Worm (Caenorhabditis elegans) whole organism, L3 larva: ENCODE measurements around the gene F32D8.12.

Experiments
- R02D3.7 ChIP-seq: fragments of 150-350 bp; optimal IDR thresholded peaks from 2 replicates; lab custom pipeline; 2014; ENCODE audit warnings: missing biosample characterization, missing genetic modification characterization
- ZK546.5 ChIP-seq: sonication (generic microtip); optimal IDR thresholded peaks from 2 replicates; lab custom pipeline; 2017; ENCODE audit warnings: missing biosample characterization, missing genetic modification characterization
- aly-2 ChIP-seq: fragments of 150-350 bp; optimal IDR thresholded peaks from 2 replicates; lab custom pipeline; 2014; ENCODE audit warnings: missing biosample characterization, missing genetic modification characterization
- ama-1 ChIP-seq: fragments of 150-350 bp; optimal IDR thresholded peaks from 2 replicates; lab custom pipeline; 2018
- ceh-16 ChIP-seq: sonication (generic microtip); optimal IDR thresholded peaks from 2 replicates; lab custom pipeline; 2017; ENCODE audit warnings: missing biosample characterization, missing genetic modification characterization
- ceh-28 ChIP-seq: fragments of 150-350 bp; optimal IDR thresholded peaks from 2 replicates; lab custom pipeline; 2014; ENCODE audit warnings: missing biosample characterization, missing genetic modification reagents, missing genetic modification characterization
- daf-12 ChIP-seq: fragments of 150-350 bp; optimal IDR thresholded peaks from 2 replicates; lab custom pipeline; 2014; ENCODE audit warnings: missing biosample characterization, missing genetic modification reagents, missing genetic modification characterization
- egl-27 ChIP-seq: sonication (generic microtip); optimal IDR thresholded peaks from 4 replicates; lab custom pipeline; 2017; ENCODE audit warnings: missing biosample characterization, missing genetic modification reagents, missing genetic modification characterization
- egl-5 ChIP-seq: fragments of 150-350 bp; optimal IDR thresholded peaks from 2 replicates; lab custom pipeline; 2017; ENCODE audit warnings: missing biosample characterization, missing genetic modification reagents, missing genetic modification characterization, inconsistent platforms
- elt-1 ChIP-seq: fragments of 150-350 bp; optimal IDR thresholded peaks from 2 replicates; lab custom pipeline; 2014; ENCODE audit warnings: missing biosample characterization, missing genetic modification characterization
- elt-2 ChIP-seq: sonication (generic microtip); optimal IDR thresholded peaks from 2 replicates; lab custom pipeline; 2016; ENCODE audit warnings: missing genetic modification reagents, mild to moderate bottlenecking, missing genetic modification characterization, missing compliant biosample characterization
- elt-3 ChIP-seq, 3 experiments: fragments of 150-350 bp in 1 of 3; sonication (generic microtip) in 2 of 3; optimal IDR thresholded peaks; 2 replicates in 2 of 3; 4 replicates in 1 of 3; lab custom pipeline; 2014 to 2017; ENCODE audit warnings: missing biosample characterization in 3 of 3, missing genetic modification characterization in 3 of 3
- eor-1 ChIP-seq, 2 experiments: fragments of 150-350 bp; optimal IDR thresholded peaks; 2 replicates each; lab custom pipeline; 2014 to 2018; ENCODE audit warnings: missing biosample characterization in 2 of 2, missing genetic modification characterization in 2 of 2
- fkh-10 ChIP-seq: sonication (generic microtip); optimal IDR thresholded peaks from 2 replicates; lab custom pipeline; 2017; ENCODE audit warnings: missing biosample characterization, missing genetic modification reagents, missing genetic modification characterization
- fos-1 ChIP-seq: fragments of 150-350 bp; optimal IDR thresholded peaks from 2 replicates; lab custom pipeline; 2014; ENCODE audit warnings: missing biosample characterization, missing genetic modification characterization
- hmg-11 ChIP-seq: sonication (generic microtip); optimal IDR thresholded peaks from 2 replicates; lab custom pipeline; 2016; ENCODE audit warnings: missing genetic modification characterization, missing compliant biosample characterization
- jun-1 ChIP-seq: fragments of 150-350 bp; optimal IDR thresholded peaks from 2 replicates; lab custom pipeline; 2014; ENCODE audit warnings: missing biosample characterization, missing genetic modification reagents, missing genetic modification characterization
- lin-39 ChIP-seq: fragments of 150-350 bp; optimal IDR thresholded peaks from 2 replicates; lab custom pipeline; 2018; ENCODE audit warnings: missing biosample characterization, missing genetic modification reagents, missing genetic modification characterization
- lsy-12 ChIP-seq: sonication (generic microtip); optimal IDR thresholded peaks from 2 replicates; lab custom pipeline; 2016; ENCODE audit warnings: mild to moderate bottlenecking, missing genetic modification characterization, missing compliant biosample characterization
- mdl-1 ChIP-seq: fragments of 150-350 bp; optimal IDR thresholded peaks from 2 replicates; lab custom pipeline; 2014; ENCODE audit warnings: missing biosample characterization, missing genetic modification characterization
- mml-1 ChIP-seq: fragments of 150-350 bp; sonication (generic microtip); optimal IDR thresholded peaks from 3 replicates; lab custom pipeline; 2014; ENCODE audit warnings: missing biosample characterization, missing genetic modification characterization
- nfya-1 ChIP-seq: sonication (generic microtip); optimal IDR thresholded peaks from 2 replicates; lab custom pipeline; 2017; ENCODE audit warnings: missing genetic modification characterization, mild to moderate bottlenecking, missing compliant biosample characterization, antibody characterized with exemption, moderate library complexity; ENCODE audit not compliant: insufficient read depth
- nhr-23 ChIP-seq: fragments of 150-350 bp; optimal IDR thresholded peaks from 2 replicates; lab custom pipeline; 2014; ENCODE audit warnings: missing biosample characterization, missing genetic modification reagents, missing genetic modification characterization
- nhr-237 ChIP-seq: fragments of 150-350 bp; optimal IDR thresholded peaks from 2 replicates; lab custom pipeline; 2014; ENCODE audit warnings: missing biosample characterization, missing genetic modification characterization
- nhr-25 ChIP-seq: sonication (generic microtip); optimal IDR thresholded peaks from 2 replicates; lab custom pipeline; 2017; ENCODE audit warnings: missing biosample characterization, missing genetic modification characterization
- nhr-28 ChIP-seq: fragments of 150-350 bp; optimal IDR thresholded peaks from 2 replicates; lab custom pipeline; 2014; ENCODE audit warnings: missing biosample characterization, missing genetic modification characterization
- nhr-43 ChIP-seq: sonication (generic microtip); optimal IDR thresholded peaks from 2 replicates; lab custom pipeline; 2016; ENCODE audit warnings: mild to moderate bottlenecking, missing genetic modification characterization, missing compliant biosample characterization; ENCODE audit not compliant: poor library complexity, severe bottlenecking
- nhr-76 ChIP-seq: fragments of 150-350 bp; sonication (generic microtip); optimal IDR thresholded peaks from 5 replicates; lab custom pipeline; 2014; ENCODE audit warnings: missing biosample characterization, missing genetic modification characterization
- nhr-77 ChIP-seq: fragments of 150-350 bp; optimal IDR thresholded peaks from 2 replicates; lab custom pipeline; 2014; ENCODE audit warnings: missing biosample characterization, missing genetic modification characterization
- pha-4 ChIP-seq: fragments of 150-350 bp; optimal IDR thresholded peaks from 2 replicates; lab custom pipeline; 2014; ENCODE audit warnings: missing biosample characterization, missing genetic modification reagents, missing genetic modification characterization
- pqm-1 ChIP-seq: fragments of 150-350 bp; optimal IDR thresholded peaks from 2 replicates; lab custom pipeline; 2017; ENCODE audit warnings: missing biosample characterization, missing genetic modification characterization, inconsistent platforms
- sea-2 ChIP-seq: fragments of 150-350 bp; sonication (generic microtip); optimal IDR thresholded peaks from 4 replicates; lab custom pipeline; 2014; ENCODE audit warnings: missing biosample characterization, missing genetic modification reagents, missing genetic modification characterization
- skn-1 ChIP-seq: fragments of 150-350 bp; optimal IDR thresholded peaks from 2 replicates; lab custom pipeline; 2014; ENCODE audit warnings: missing biosample characterization, missing genetic modification characterization
- snpc-4 ChIP-seq: fragments of 150-350 bp; optimal IDR thresholded peaks from 2 replicates; lab custom pipeline; 2014; ENCODE audit warnings: missing biosample characterization, missing genetic modification characterization
- tbx-2 ChIP-seq: sonication (generic microtip); optimal IDR thresholded peaks from 2 replicates; lab custom pipeline; 2016; ENCODE audit warnings: mild to moderate bottlenecking, missing genetic modification characterization, missing compliant biosample characterization
- unc-39 ChIP-seq: sonication (generic microtip); optimal IDR thresholded peaks from 4 replicates; lab custom pipeline; 2017; ENCODE audit warnings: missing biosample characterization, missing genetic modification characterization
- unc-62 ChIP-seq: fragments of 150-350 bp; sonication (generic microtip); optimal IDR thresholded peaks from 4 replicates; lab custom pipeline; 2014; ENCODE audit warnings: missing biosample characterization, missing genetic modification reagents, missing genetic modification characterization
- zag-1 ChIP-seq: fragments of 150-350 bp; optimal IDR thresholded peaks from 2 replicates; lab custom pipeline; 2014; ENCODE audit warnings: missing biosample characterization, missing genetic modification characterization

The F32D8.12 gene

ce11 chrV:10860526-10861037 lies 30.2 kb downstream of the F32D8.12 start:
- no peak for TF ChIP-seq mml-1
- TF ChIP-seq R02D3.7 (tag; lab: Kevin White, UChicago), result no peak
- no peak for TF ChIP-seq nhr-77 (tag; lab: Kevin White, UChicago)
- no peak for TF ChIP-seq snpc-4 (tag; lab: Kevin White, UChicago)
- peak; percentile 69 for TF ChIP-seq unc-62
- peak; percentile 65 for TF ChIP-seq elt-1 (tag; lab: Kevin White, UChicago)
- TF ChIP-seq nhr-25 (tag; lab: Kevin White, UChicago), result peak; percentile 20
- no peak for TF ChIP-seq ZK546.5 (tag; lab: Kevin White, UChicago)
- TF ChIP-seq, all 47 proteins: peak for 3

ce11 chrV:10859775-10860174 lies 31.1 kb downstream of the F32D8.12 start:
- TF ChIP-seq aly-2 (no peak), elt-2 (tag; lab: Kevin White, UChicago) (peak; percentile 72), hmg-11 (tag; lab: Kevin White, UChicago) (no peak), elt-3 (tag; optimal IDR thresholded peaks at IDR 0.05; lab: Kevin White, UChicago) (peak in 2 of 3 experiments; percentile 44 to 46), eor-1 (tag; optimal IDR thresholded peaks at IDR 0.05; lab: Kevin White, UChicago) (no peak), fos-1 (no peak), nhr-43 (tag; lab: Kevin White, UChicago) (peak; percentile 35), egl-27 (tag; lab: Kevin White, UChicago) (no peak), fkh-10 (GFP tag; lab: Kevin White, UChicago) (no peak), mml-1 (no peak), nhr-25 (tag; lab: Kevin White, UChicago) (peak; percentile 33), pqm-1 (tag; lab: Kevin White, UChicago) (peak; percentile 88), nhr-23 (tag; lab: Kevin White, UChicago) (peak; percentile 32), nhr-28 (no peak), egl-5 (tag; lab: Kevin White, UChicago) (no peak), zag-1 (no peak), mdl-1 (tag; lab: Kevin White, UChicago) (peak; percentile 33), skn-1 (tag; lab: Kevin White, UChicago) (no peak), jun-1 (tag; lab: Kevin White, UChicago) (no peak)

- TF ChIP-seq ceh-28 (tag; lab: Kevin White, UChicago) (no peak), nhr-76 (tag; lab: Kevin White, UChicago) (no peak), elt-2 (tag; lab: Kevin White, UChicago) (peak; percentile 53), ceh-16 (tag; lab: Kevin White, UChicago) (no peak), fos-1 (no peak), zag-1 (no peak), daf-12 (tag; lab: Kevin White, UChicago) (no peak), lsy-12 (tag; lab: Kevin White, UChicago) (no peak), ama-1 (lab: Kevin White, UChicago) (no peak), unc-62 (no peak), nhr-28 (no peak), hmg-11 (tag; lab: Kevin White, UChicago) (no peak), aly-2 (no peak), sea-2 (GFP tag; lab: Kevin White, UChicago) (no peak), unc-39 (no peak), eor-1 (tag; optimal IDR thresholded peaks at IDR 0.05; lab: Kevin White, UChicago) (no peak), jun-1 (tag; lab: Kevin White, UChicago) (no peak), nhr-237 (tag; lab: Kevin White, UChicago) (no peak), nhr-23 (tag; lab: Kevin White, UChicago) (peak; percentile 26), nhr-25 (tag; lab: Kevin White, UChicago) (peak; percentile 40), pha-4 (peak; percentile 22), snpc-4 (tag; lab: Kevin White, UChicago) (no peak), nhr-43 (tag; lab: Kevin White, UChicago) (peak; percentile 32), tbx-2 (tag; lab: Kevin White, UChicago) (no peak), egl-27 (tag; lab: Kevin White, UChicago) (no peak), nfya-1 (tag; lab: Kevin White, UChicago) (no peak), elt-1 (tag; lab: Kevin White, UChicago) (no peak), lin-39 (tag; lab: Kevin White, UChicago) (no peak)
- TF ChIP-seq, all 47 proteins: peak for 5
These were observed 31.7 kb downstream of the F32D8.12 start for ce11 chrV:10859048-10859637.
